Fruit fly (Drosophila melanogaster) whole organism, embryonic: Measurements from ENCODE around the gene AnxB9.

Experiments used
- Bdp1 ChIP-seq: fragments of 200-800 bp; sonication (Bioruptor generic); optimal IDR thresholded peaks from 3 replicates; lab custom pipeline; 2016; ENCODE audit warnings: missing biosample characterization, missing genetic modification characterization
- C15 ChIP-seq: fragments of 200-800 bp; sonication (Bioruptor generic); IDR thresholded peaks from 3 replicates; pipeline ENCODE4 v1.3.6; 2022; ENCODE audit warnings: missing biosample characterization, missing genetic modification characterization
- CG12155 ChIP-seq: fragments of 200-800 bp; sonication (Bioruptor generic); optimal IDR thresholded peaks from 3 replicates; lab custom pipeline; 2016; ENCODE audit warnings: missing biosample characterization, missing genetic modification characterization
- CG12659 ChIP-seq: fragments of 200-800 bp; sonication (Bioruptor generic); optimal IDR thresholded peaks from 3 replicates; lab custom pipeline; 2017; ENCODE audit warnings: mild to moderate bottlenecking, missing biosample characterization, missing genetic modification reagents, missing genetic modification characterization
- CG13296 ChIP-seq: fragments of 200-800 bp; sonication (Bioruptor generic); optimal IDR thresholded peaks from 3 replicates; lab custom pipeline; 2018; ENCODE audit warnings: missing biosample characterization, mild to moderate bottlenecking, missing genetic modification characterization
- CG1529 ChIP-seq: fragments of 200-800 bp; sonication (Bioruptor generic); optimal IDR thresholded peaks from 3 replicates; lab custom pipeline; 2018; ENCODE audit warnings: missing biosample characterization, missing genetic modification characterization
- CG15514 ChIP-seq: fragments of 200-800 bp; sonication (Bioruptor generic); optimal IDR thresholded peaks from 3 replicates; lab custom pipeline; 2017; ENCODE audit warnings: missing biosample characterization, missing genetic modification characterization, mild to moderate bottlenecking, moderate library complexity, missing genetic modification reagents
- CG2120 ChIP-seq: fragments of 200-800 bp; sonication (Bioruptor generic); optimal IDR thresholded peaks from 3 replicates; lab custom pipeline; 2016; ENCODE audit warnings: missing biosample characterization, missing genetic modification characterization
- CG3407 ChIP-seq: fragments of 200-800 bp; sonication (Bioruptor generic); optimal IDR thresholded peaks from 2 replicates; lab custom pipeline; 2018; ENCODE audit warnings: missing biosample characterization, mild to moderate bottlenecking, missing genetic modification characterization
- CG34224 ChIP-seq: fragments of 200-800 bp; sonication (Bioruptor generic); IDR thresholded peaks from 3 replicates; pipeline ENCODE4 v1.3.6; 2022; ENCODE audit warnings: missing biosample characterization, missing genetic modification characterization; ENCODE audit not compliant: partially characterized antibody
- CG34422 ChIP-seq: fragments of 200-800 bp; sonication (Bioruptor generic); IDR thresholded peaks from 3 replicates; pipeline ENCODE4 v1.3.6; 2022; ENCODE audit warnings: missing biosample characterization, missing genetic modification characterization
- CG3838 ChIP-seq: fragments of 200-800 bp; sonication (Bioruptor generic); optimal IDR thresholded peaks from 3 replicates; lab custom pipeline; 2016; ENCODE audit warnings: missing biosample characterization, missing genetic modification characterization
- CG5953 ChIP-seq: fragments of 200-800 bp; sonication (Bioruptor generic); IDR thresholded peaks from 2 replicates; pipeline ENCODE4 v1.3.6; 2022; ENCODE audit warnings: missing biosample characterization, missing genetic modification characterization
- CG6683 ChIP-seq: fragments of 200-800 bp; sonication (Bioruptor generic); optimal IDR thresholded peaks from 2 replicates; lab custom pipeline; 2017; ENCODE audit warnings: missing biosample characterization, mild to moderate bottlenecking, missing genetic modification characterization, missing genetic modification reagents
- CG7271 ChIP-seq: fragments of 200-800 bp; sonication (Bioruptor generic); optimal IDR thresholded peaks from 2 replicates; lab custom pipeline; 2018; ENCODE audit warnings: missing biosample characterization, mild to moderate bottlenecking, missing genetic modification characterization, moderate library complexity
- CG7963 ChIP-seq: fragments of 200-800 bp; sonication (Bioruptor generic); IDR thresholded peaks from 3 replicates; pipeline ENCODE4 v1.3.6; 2022; ENCODE audit warnings: missing biosample characterization, missing genetic modification characterization; ENCODE audit not compliant: partially characterized antibody
- CG8290 ChIP-seq, 3 experiments: fragments of 200-800 bp; sonication (Bioruptor generic); optimal IDR thresholded peaks; 2 replicates each; lab custom pipeline; 2016 to 2019; ENCODE audit warnings: missing biosample characterization in 3 of 3, missing genetic modification characterization in 3 of 3, mild to moderate bottlenecking in 2 of 3, moderate library complexity in 1 of 3
- D19A ChIP-seq: fragments of 200-800 bp; optimal IDR thresholded peaks from 3 replicates; lab custom pipeline; 2019; ENCODE audit warnings: missing biosample characterization, mild to moderate bottlenecking, missing genetic modification characterization, moderate library complexity
- HLH3B ChIP-seq: fragments of 200-800 bp; sonication (Bioruptor generic); IDR thresholded peaks from 2 replicates; pipeline ENCODE4 v1.3.6; 2022; ENCODE audit warnings: missing biosample characterization, missing genetic modification characterization
- Hey ChIP-seq: fragments of 200-800 bp; sonication (Bioruptor generic); optimal IDR thresholded peaks from 3 replicates; lab custom pipeline; 2018; ENCODE audit warnings: missing biosample characterization, mild to moderate bottlenecking, missing genetic modification characterization
- Med ChIP-seq: fragments of 200-800 bp; sonication (Bioruptor generic); peaks from one replicate; lab custom pipeline; 2016; ENCODE audit warnings: missing biosample characterization, missing genetic modification characterization, mild to moderate bottlenecking, inconsistent platforms, moderate library complexity
- Neu2 ChIP-seq: fragments of 200-800 bp; sonication (Bioruptor generic); optimal IDR thresholded peaks from 3 replicates; lab custom pipeline; 2016; ENCODE audit warnings: missing biosample characterization, missing genetic modification characterization, borderline replicate concordance
- Optix ChIP-seq: fragments of 200-800 bp; sonication (Bioruptor generic); IDR thresholded peaks from 3 replicates; pipeline ENCODE4 v1.3.6; 2022; ENCODE audit warnings: missing biosample characterization, missing genetic modification characterization
- Poxn ChIP-seq: fragments of 200-800 bp; sonication (Bioruptor generic); IDR thresholded peaks from 2 replicates; pipeline ENCODE4 v1.3.6; 2022; ENCODE audit warnings: missing biosample characterization, missing genetic modification characterization
- Ptx1 ChIP-seq: fragments of 200-800 bp; sonication (Bioruptor generic); IDR thresholded peaks from 2 replicates; pipeline ENCODE4 v1.3.6; 2022; ENCODE audit warnings: missing biosample characterization, missing genetic modification characterization
- Scr ChIP-seq: fragments of 200-800 bp; sonication (Bioruptor generic); IDR thresholded peaks from 2 replicates; pipeline ENCODE4 v1.3.6; 2022; ENCODE audit warnings: missing biosample characterization, missing genetic modification characterization; ENCODE audit not compliant: partially characterized antibody
- Sry-δ ChIP-seq: fragments of 200-800 bp; sonication (Bioruptor generic); optimal IDR thresholded peaks from 2 replicates; lab custom pipeline; 2016; ENCODE audit warnings: missing biosample characterization, missing genetic modification characterization
- Trl ChIP-seq, 3 experiments: fragments of >200 bp in 2 of 3; fragments of 200-800 bp in 1 of 3; sonication (Bioruptor generic) in 1 of 3; optimal IDR thresholded peaks; 2 replicates in 1 of 3; 3 replicates in 2 of 3; lab custom pipeline; 2016 to 2017; ENCODE audit warnings: missing biosample characterization in 1 of 3, missing genetic modification characterization in 1 of 3
- Xrp1 ChIP-seq: fragments of 200-800 bp; sonication (Bioruptor generic); IDR thresholded peaks from 2 replicates; pipeline ENCODE4 v1.3.6; 2022; ENCODE audit warnings: missing biosample characterization, missing genetic modification characterization
- abd-A ChIP-seq: fragments of 200-800 bp; sonication (Bioruptor generic); optimal IDR thresholded peaks from 3 replicates; lab custom pipeline; 2019; ENCODE audit warnings: missing biosample characterization, mild to moderate bottlenecking, missing genetic modification characterization, moderate library complexity
- aop ChIP-seq: fragments of 200-800 bp; sonication (Bioruptor generic); IDR thresholded peaks from 2 replicates; pipeline ENCODE4 v1.3.6; 2022; ENCODE audit warnings: missing biosample characterization, missing genetic modification characterization
- ap ChIP-seq: fragments of 200-800 bp; sonication (Bioruptor generic); IDR thresholded peaks from 2 replicates; pipeline ENCODE4 v1.3.6; 2022; ENCODE audit warnings: missing biosample characterization, missing genetic modification characterization
- chif ChIP-seq, 2 experiments: fragments of 200-800 bp; sonication (Bioruptor generic); optimal IDR thresholded peaks; 3 replicates each; lab custom pipeline; 2016; ENCODE audit warnings: missing biosample characterization in 2 of 2, missing genetic modification characterization in 2 of 2
- crp ChIP-seq, 2 experiments: fragments of 200-800 bp; sonication (Bioruptor generic); optimal IDR thresholded peaks; 2 replicates in 1 of 2; 3 replicates in 1 of 2; lab custom pipeline; 2017; ENCODE audit warnings: missing biosample characterization in 2 of 2, missing genetic modification characterization in 2 of 2, mild to moderate bottlenecking in 1 of 2, moderate library complexity in 1 of 2
- danr ChIP-seq: fragments of 200-800 bp; sonication (Bioruptor generic); IDR thresholded peaks from 2 replicates; pipeline ENCODE4 v1.3.6; 2022; ENCODE audit warnings: missing biosample characterization, missing genetic modification characterization
- gfzf ChIP-seq: fragments of 200-800 bp; sonication (Bioruptor generic); optimal IDR thresholded peaks from 2 replicates; lab custom pipeline; 2016; ENCODE audit warnings: missing biosample characterization, mild to moderate bottlenecking, missing genetic modification characterization, moderate library complexity
- gro ChIP-seq: fragments of 200-800 bp; sonication (Bioruptor generic); optimal IDR thresholded peaks from 2 replicates; lab custom pipeline; 2016; ENCODE audit warnings: missing biosample characterization, missing genetic modification characterization
- insv ChIP-seq, 2 experiments: fragments of 200-800 bp; sonication (Bioruptor generic); optimal IDR thresholded peaks; 3 replicates each; lab custom pipeline; 2016 to 2018; ENCODE audit warnings: missing biosample characterization in 2 of 2, missing genetic modification characterization in 2 of 2
- luna ChIP-seq: fragments of 200-800 bp; sonication (Bioruptor generic); optimal IDR thresholded peaks from 2 replicates; lab custom pipeline; 2016; ENCODE audit warnings: missing biosample characterization, missing genetic modification characterization
- odd ChIP-seq: fragments of 200-800 bp; sonication (Bioruptor generic); optimal IDR thresholded peaks from 2 replicates; lab custom pipeline; 2017; ENCODE audit warnings: missing biosample characterization, mild to moderate bottlenecking, missing genetic modification characterization
- pfk ChIP-seq: fragments of 200-800 bp; sonication (Bioruptor generic); optimal IDR thresholded peaks from 2 replicates; lab custom pipeline; 2018; ENCODE audit warnings: missing biosample characterization, mild to moderate bottlenecking, missing genetic modification characterization, moderate library complexity
- pita ChIP-seq: fragments of 200-800 bp; sonication (Bioruptor generic); optimal IDR thresholded peaks from 2 replicates; lab custom pipeline; 2017; ENCODE audit warnings: missing biosample characterization, mild to moderate bottlenecking, missing genetic modification characterization
- psq ChIP-seq: fragments of 200-800 bp; sonication (Bioruptor generic); optimal IDR thresholded peaks from 2 replicates; lab custom pipeline; 2017; ENCODE audit warnings: missing biosample characterization, missing genetic modification characterization
- row ChIP-seq: fragments of 200-800 bp; sonication (Bioruptor generic); IDR thresholded peaks from 3 replicates; pipeline ENCODE4 v1.3.6; 2022; ENCODE audit warnings: missing biosample characterization, missing genetic modification characterization
- schlank ChIP-seq: fragments of 200-800 bp; sonication (Bioruptor generic); optimal IDR thresholded peaks from 2 replicates; lab custom pipeline; 2018; ENCODE audit warnings: missing biosample characterization, mild to moderate bottlenecking, missing genetic modification characterization
- slou ChIP-seq: fragments of 200-800 bp; sonication (Bioruptor generic); optimal IDR thresholded peaks from 3 replicates; lab custom pipeline; 2016; ENCODE audit warnings: missing biosample characterization, missing genetic modification characterization
- tap ChIP-seq: fragments of 200-800 bp; optimal IDR thresholded peaks from 3 replicates; lab custom pipeline; 2019; ENCODE audit warnings: missing biosample characterization, mild to moderate bottlenecking, missing genetic modification characterization, moderate library complexity
- tio ChIP-seq: fragments of 200-800 bp; sonication (Bioruptor generic); optimal IDR thresholded peaks from 2 replicates; lab custom pipeline; 2017; ENCODE audit warnings: missing biosample characterization, missing genetic modification characterization, inconsistent platforms
- ttk ChIP-seq: fragments of 200-800 bp; sonication (Bioruptor generic); IDR thresholded peaks from 2 replicates; pipeline ENCODE4 v2.1.2; 2022; ENCODE audit warnings: missing biosample characterization, missing genetic modification characterization
- tup ChIP-seq: fragments of 200-800 bp; sonication (Bioruptor generic); optimal IDR thresholded peaks from 2 replicates; lab custom pipeline; 2016; ENCODE audit warnings: missing biosample characterization, mild to moderate bottlenecking, missing genetic modification characterization, moderate library complexity

The AnxB9 gene

dm6 chr3R:21118784-21119183, 53.7 kb downstream of the AnxB9 start, which contains the start of gene Bdbt (continued):
- TF ChIP-seq pfk (GFP tag; lab: Kevin White, UChicago), result no peak
- no peak for TF ChIP-seq Bdp1 (GFP tag; lab: Kevin White, UChicago)
- no peak for TF ChIP-seq slou (GFP tag; lab: Kevin White, UChicago)
- TF ChIP-seq Ptx1 (GFP tag; lab: Robert Waterston, UW), result no peak
- TF ChIP-seq Hey, result no peak
- no peak for TF ChIP-seq tio (GFP tag; lab: Kevin White, UChicago)
- no peak for TF ChIP-seq CG1529
- no peak for TF ChIP-seq tap
- TF ChIP-seq CG15514 (GFP tag; lab: Kevin White, UChicago), result peak; percentile 81
- peak; percentile 96 for TF ChIP-seq CG7963 (GFP tag; lab: Robert Waterston, UW)
- no peak for TF ChIP-seq aop (GFP tag; lab: Robert Waterston, UW)
- peak; percentile 74 for TF ChIP-seq CG34224 (GFP tag; lab: Robert Waterston, UW)
- TF ChIP-seq pita (GFP tag; lab: Kevin White, UChicago), result no peak
- no peak for TF ChIP-seq CG5953 (GFP tag; lab: Robert Waterston, UW)
- TF ChIP-seq ttk, result no peak
- TF ChIP-seq tup, result no peak
- TF ChIP-seq Trl (optimal IDR thresholded peaks at IDR 0.05; lab: Kevin White, UChicago), result no peak
- no peak for TF ChIP-seq Trl (GFP tag; optimal IDR thresholded peaks at IDR 0.05; lab: Kevin White, UChicago)
- no peak for TF ChIP-seq Xrp1 (GFP tag; lab: Robert Waterston, UW)
- TF ChIP-seq CG3407 (GFP tag; lab: Kevin White, UChicago), result no peak
- no peak for TF ChIP-seq odd (GFP tag; lab: Kevin White, UChicago)
- peak; percentile 13 for TF ChIP-seq Sry-δ (GFP tag; lab: Kevin White, UChicago)
- TF ChIP-seq luna, result no peak
- TF ChIP-seq Neu2 (GFP tag; lab: Kevin White, UChicago), result no peak
- peak; percentile 81 for TF ChIP-seq gfzf (GFP tag; lab: Kevin White, UChicago)
- TF ChIP-seq Optix (GFP tag; lab: Robert Waterston, UW), result no peak
- peak; percentile 68; the same call in 1 of the 2 replicates for TF ChIP-seq Scr (GFP tag; lab: Robert Waterston, UW)
- peak in 1 of 2 experiments; percentile 25 for TF ChIP-seq chif (GFP tag; optimal IDR thresholded peaks at IDR 0.05; lab: Kevin White, UChicago)
- TF ChIP-seq CG6683 (GFP tag; lab: Kevin White, UChicago), result no peak
- no peak for TF ChIP-seq CG8290 (GFP tag; optimal IDR thresholded peaks at IDR 0.05; lab: Kevin White, UChicago)
- TF ChIP-seq CG8290 (tag; optimal IDR thresholded peaks at IDR 0.05; lab: Kevin White, UChicago), result no peak
- TF ChIP-seq CG12659, result peak; percentile 47
- TF ChIP-seq Poxn (GFP tag; lab: Robert Waterston, UW), result no peak
- peak; percentile 88 for TF ChIP-seq Med (GFP tag; lab: Kevin White, UChicago)
- TF ChIP-seq CG3838, result no peak
- TF ChIP-seq HLH3B (GFP tag; lab: Robert Waterston, UW), result peak; percentile 41
- no peak for TF ChIP-seq abd-A
- no peak for TF ChIP-seq C15 (GFP tag; lab: Robert Waterston, UW)
- TF ChIP-seq row (GFP tag; lab: Robert Waterston, UW), result peak; percentile 77
- no peak for TF ChIP-seq schlank
- no peak for TF ChIP-seq CG7271 (tag; lab: Kevin White, UChicago)
- peak; percentile 60 for TF ChIP-seq gro (GFP tag; lab: Kevin White, UChicago)
- 0 out of 2 replicates have a peak, but pooled peaks have one; percentile 21 for TF ChIP-seq ap
- TF ChIP-seq CG12155, result peak; percentile 21
- no peak for TF ChIP-seq psq (GFP tag; lab: Kevin White, UChicago)
- peak; percentile 69 for TF ChIP-seq CG2120 (GFP tag; lab: Kevin White, UChicago)
- TF ChIP-seq crp (GFP tag; optimal IDR thresholded peaks at IDR 0.05; lab: Kevin White, UChicago), result no peak
- peak; percentile 15 for TF ChIP-seq CG13296 (GFP tag; lab: Kevin White, UChicago)
- TF ChIP-seq danr (GFP tag; lab: Robert Waterston, UW), result no peak
- TF ChIP-seq D19A (tag; lab: Kevin White, UChicago), result no peak
- no peak for TF ChIP-seq insv (GFP tag; optimal IDR thresholded peaks at IDR 0.05; lab: Kevin White, UChicago)
- peak; percentile 52; the same call in 1 of the 3 replicates for TF ChIP-seq CG34422 (GFP tag; lab: Robert Waterston, UW)
